Fruit fly (Drosophila melanogaster) whole organism, embryonic: ENCODE measurements around the gene Drsl4.
A peak's percentile ranks its signal among the peaks of the same experiment; 100 is the strongest.

ENCODE experiments used
- Antp ChIP-seq: fragments of 200-800 bp; sonication (Bioruptor generic); optimal IDR thresholded peaks from 3 replicates; lab custom pipeline; 2016; ENCODE audit warnings: missing biosample characterization, missing genetic modification characterization
- Atf6 ChIP-seq: fragments of 200-800 bp; sonication (Bioruptor generic); IDR thresholded peaks from 2 replicates; pipeline ENCODE4 v1.3.6; 2022; ENCODE audit warnings: missing biosample characterization, missing genetic modification characterization
- C15 ChIP-seq: fragments of 200-800 bp; sonication (Bioruptor generic); IDR thresholded peaks from 3 replicates; pipeline ENCODE4 v1.3.6; 2022; ENCODE audit warnings: missing biosample characterization, missing genetic modification characterization
- CG10274 ChIP-seq: fragments of 200-800 bp; sonication (Bioruptor generic); optimal IDR thresholded peaks from 3 replicates; lab custom pipeline; 2017; ENCODE audit warnings: missing biosample characterization, mild to moderate bottlenecking, missing genetic modification characterization
- CG10321 ChIP-seq: fragments of 200-800 bp; sonication (Bioruptor generic); IDR thresholded peaks from 2 replicates; pipeline ENCODE4 v1.3.6; 2022; ENCODE audit warnings: missing biosample characterization, missing genetic modification characterization
- CG10979 ChIP-seq: fragments of 200-800 bp; sonication (Bioruptor generic); optimal IDR thresholded peaks from 2 replicates; lab custom pipeline; 2018; ENCODE audit warnings: missing biosample characterization, mild to moderate bottlenecking, missing genetic modification characterization, moderate library complexity
- CG11247 ChIP-seq: fragments of 200-800 bp; sonication (Bioruptor generic); IDR thresholded peaks from 2 replicates; pipeline ENCODE4 v1.3.6; 2022; ENCODE audit warnings: missing biosample characterization, missing genetic modification characterization
- CG11398 ChIP-seq: fragments of 200-800 bp; sonication (Bioruptor generic); optimal IDR thresholded peaks from 2 replicates; lab custom pipeline; 2016; ENCODE audit warnings: missing biosample characterization, missing genetic modification characterization
- CG12769 ChIP-seq: fragments of 200-800 bp; sonication (Bioruptor generic); optimal IDR thresholded peaks from 2 replicates; lab custom pipeline; 2019; ENCODE audit warnings: missing biosample characterization, mild to moderate bottlenecking, missing genetic modification characterization, moderate library complexity
- CG14014 ChIP-seq: fragments of 200-800 bp; sonication (Bioruptor generic); IDR thresholded peaks from 2 replicates; pipeline ENCODE4 v1.3.6; 2022; ENCODE audit warnings: missing biosample characterization, missing genetic modification characterization
- CG14710 ChIP-seq: fragments of 200-800 bp; sonication (Bioruptor generic); optimal IDR thresholded peaks from 3 replicates; lab custom pipeline; 2019; ENCODE audit warnings: missing biosample characterization, mild to moderate bottlenecking, missing genetic modification characterization, moderate library complexity
- CG14860 ChIP-seq: fragments of 200-800 bp; sonication (Bioruptor generic); IDR thresholded peaks from 3 replicates; pipeline ENCODE4 v1.3.6; 2022; ENCODE audit warnings: missing biosample characterization, missing genetic modification characterization; ENCODE audit not compliant: partially characterized antibody
- CG15601 ChIP-seq: fragments of 200-800 bp; sonication (Bioruptor generic); optimal IDR thresholded peaks from 3 replicates; lab custom pipeline; 2019; ENCODE audit warnings: missing biosample characterization, mild to moderate bottlenecking, missing genetic modification characterization, moderate library complexity
- CG16863 ChIP-seq: fragments of 200-800 bp; sonication (Bioruptor generic); optimal IDR thresholded peaks from 3 replicates; lab custom pipeline; 2016; ENCODE audit warnings: missing biosample characterization, missing genetic modification characterization
- CG17612 ChIP-seq: fragments of 200-800 bp; sonication (Bioruptor generic); IDR thresholded peaks from 2 replicates; pipeline ENCODE4 v1.3.6; 2022; ENCODE audit warnings: missing biosample characterization, missing genetic modification characterization
- CG31388 ChIP-seq: fragments of 200-800 bp; sonication (Bioruptor generic); optimal IDR thresholded peaks from 2 replicates; lab custom pipeline; 2016; ENCODE audit warnings: missing biosample characterization, missing genetic modification characterization
- CG32767 ChIP-seq: fragments of 200-800 bp; sonication (Bioruptor generic); IDR thresholded peaks from 2 replicates; pipeline ENCODE4 v1.3.6; 2022; ENCODE audit warnings: missing biosample characterization, missing genetic modification characterization
- CG4424 ChIP-seq: fragments of 200-800 bp; sonication (Bioruptor generic); optimal IDR thresholded peaks from 3 replicates; lab custom pipeline; 2016; ENCODE audit warnings: missing biosample characterization, missing genetic modification characterization
- CG6254 ChIP-seq: fragments of 200-800 bp; sonication (Bioruptor generic); optimal IDR thresholded peaks from 3 replicates; lab custom pipeline; 2017; ENCODE audit warnings: mild to moderate bottlenecking, missing biosample characterization, missing genetic modification reagents, missing genetic modification characterization
- CG6654 ChIP-seq: fragments of 200-800 bp; sonication (Bioruptor generic); optimal IDR thresholded peaks from 2 replicates; lab custom pipeline; 2017; ENCODE audit warnings: missing biosample characterization, mild to moderate bottlenecking, missing genetic modification characterization
- CG7271 ChIP-seq: fragments of 200-800 bp; sonication (Bioruptor generic); optimal IDR thresholded peaks from 2 replicates; lab custom pipeline; 2018; ENCODE audit warnings: missing biosample characterization, mild to moderate bottlenecking, missing genetic modification characterization, moderate library complexity
- CG7786 ChIP-seq: fragments of 200-800 bp; sonication (Bioruptor generic); optimal IDR thresholded peaks from 2 replicates; lab custom pipeline; 2016; ENCODE audit warnings: missing biosample characterization, missing genetic modification characterization
- CG8359 ChIP-seq: fragments of 200-800 bp; sonication (Bioruptor generic); optimal IDR thresholded peaks from 2 replicates; lab custom pipeline; 2017; ENCODE audit warnings: missing biosample characterization, mild to moderate bottlenecking, missing genetic modification characterization, borderline replicate concordance
- CG9727 ChIP-seq: fragments of 200-800 bp; sonication (Bioruptor generic); optimal IDR thresholded peaks from 3 replicates; lab custom pipeline; 2017; ENCODE audit warnings: missing biosample characterization, mild to moderate bottlenecking, missing genetic modification characterization
- CG9932 ChIP-seq: fragments of 200-800 bp; sonication (Bioruptor generic); IDR thresholded peaks from 2 replicates; pipeline ENCODE4 v1.3.6; 2022; ENCODE audit warnings: missing biosample characterization, missing genetic modification characterization
- Camta ChIP-seq: fragments of 200-800 bp; sonication (Bioruptor generic); optimal IDR thresholded peaks from 2 replicates; lab custom pipeline; 2016; ENCODE audit warnings: missing biosample characterization, missing genetic modification characterization
- Deaf1 ChIP-seq: fragments of 200-800 bp; optimal IDR thresholded peaks from 3 replicates; lab custom pipeline; 2019; ENCODE audit warnings: missing biosample characterization, mild to moderate bottlenecking, missing genetic modification characterization, moderate library complexity
- HLH4C ChIP-seq: fragments of 200-800 bp; sonication (Bioruptor generic); IDR thresholded peaks from 3 replicates; pipeline ENCODE4 v1.3.6; 2022; ENCODE audit warnings: missing biosample characterization, missing genetic modification characterization; ENCODE audit not compliant: partially characterized antibody
- Hmr ChIP-seq: fragments of 200-800 bp; sonication (Bioruptor generic); optimal IDR thresholded peaks from 3 replicates; lab custom pipeline; 2017; ENCODE audit warnings: mild to moderate bottlenecking, missing biosample characterization, missing genetic modification reagents, missing genetic modification characterization
- MBD-R2 ChIP-seq: fragments of 200-800 bp; sonication (Bioruptor generic); IDR thresholded peaks from 2 replicates; pipeline ENCODE4 v1.3.6; 2022; ENCODE audit warnings: missing biosample characterization, missing genetic modification characterization
- Med ChIP-seq: fragments of 200-800 bp; sonication (Bioruptor generic); peaks from one replicate; lab custom pipeline; 2016; ENCODE audit warnings: missing biosample characterization, missing genetic modification characterization, mild to moderate bottlenecking, inconsistent platforms, moderate library complexity
- Meics ChIP-seq: fragments of 200-800 bp; sonication (Bioruptor generic); optimal IDR thresholded peaks from 2 replicates; lab custom pipeline; 2017; ENCODE audit warnings: missing biosample characterization, mild to moderate bottlenecking, missing genetic modification characterization
- NFAT ChIP-seq: fragments of 200-800 bp; sonication (Bioruptor generic); IDR thresholded peaks from 2 replicates; pipeline ENCODE4 v1.3.6; 2022; ENCODE audit warnings: missing biosample characterization, missing genetic modification characterization
- Nf-YB ChIP-seq: fragments of 200-800 bp; sonication (Bioruptor generic); optimal IDR thresholded peaks from 3 replicates; lab custom pipeline; 2019; ENCODE audit warnings: missing biosample characterization, mild to moderate bottlenecking, missing genetic modification characterization, moderate library complexity
- Ssrp ChIP-seq: fragments of 200-800 bp; sonication (Bioruptor generic); optimal IDR thresholded peaks from 2 replicates; lab custom pipeline; 2018; ENCODE audit warnings: missing biosample characterization, mild to moderate bottlenecking, missing genetic modification characterization, moderate library complexity
- ase ChIP-seq: fragments of 200-800 bp; sonication (Bioruptor generic); IDR thresholded peaks from 3 replicates; pipeline ENCODE4 v1.3.6; 2022; ENCODE audit warnings: missing biosample characterization, missing genetic modification characterization
- croc ChIP-seq: fragments of 200-800 bp; sonication (Bioruptor generic); conservative IDR thresholded peaks from 3 replicates; pipeline ENCODE4 v1.3.6; 2022; ENCODE audit warnings: missing biosample characterization, missing genetic modification characterization
- gsb ChIP-seq: fragments of 200-800 bp; sonication (Bioruptor generic); IDR thresholded peaks from 2 replicates; pipeline ENCODE4 v1.3.6; 2022; ENCODE audit warnings: missing biosample characterization, missing genetic modification characterization
- gsb-n ChIP-seq: fragments of 200-800 bp; sonication (Bioruptor generic); optimal IDR thresholded peaks from 3 replicates; lab custom pipeline; 2018; ENCODE audit warnings: missing biosample characterization, mild to moderate bottlenecking, missing genetic modification characterization
- ind ChIP-seq: fragments of 200-800 bp; sonication (Bioruptor generic); optimal IDR thresholded peaks from 3 replicates; lab custom pipeline; 2016; ENCODE audit warnings: missing biosample characterization, missing genetic modification characterization
- lilli ChIP-seq: fragments of 200-800 bp; sonication (Bioruptor generic); optimal IDR thresholded peaks from 3 replicates; lab custom pipeline; 2016; ENCODE audit warnings: missing biosample characterization, missing genetic modification characterization
- odd ChIP-seq: fragments of 200-800 bp; sonication (Bioruptor generic); optimal IDR thresholded peaks from 2 replicates; lab custom pipeline; 2017; ENCODE audit warnings: missing biosample characterization, mild to moderate bottlenecking, missing genetic modification characterization
- schlank ChIP-seq: fragments of 200-800 bp; sonication (Bioruptor generic); optimal IDR thresholded peaks from 2 replicates; lab custom pipeline; 2018; ENCODE audit warnings: missing biosample characterization, mild to moderate bottlenecking, missing genetic modification characterization
- seq ChIP-seq: fragments of 200-800 bp; sonication (Bioruptor generic); IDR thresholded peaks from 2 replicates; pipeline ENCODE4 v1.3.6; 2022; ENCODE audit warnings: missing biosample characterization, missing genetic modification characterization
- sim ChIP-seq: fragments of 200-800 bp; sonication (Bioruptor generic); IDR thresholded peaks from 2 replicates; pipeline ENCODE4 v1.3.6; 2022; ENCODE audit warnings: missing biosample characterization, missing genetic modification characterization
- sob ChIP-seq: fragments of 200-800 bp; sonication (Bioruptor generic); IDR thresholded peaks from 2 replicates; pipeline ENCODE4 v1.3.6; 2022; ENCODE audit warnings: missing biosample characterization, missing genetic modification characterization
- tap ChIP-seq: fragments of 200-800 bp; optimal IDR thresholded peaks from 3 replicates; lab custom pipeline; 2019; ENCODE audit warnings: missing biosample characterization, mild to moderate bottlenecking, missing genetic modification characterization, moderate library complexity
- tgo ChIP-seq: fragments of 200-800 bp; sonication (Bioruptor generic); IDR thresholded peaks from 3 replicates; pipeline ENCODE4 v1.3.6; 2022; ENCODE audit warnings: missing biosample characterization, missing genetic modification characterization
- tin ChIP-seq: fragments of 200-800 bp; sonication (Bioruptor generic); optimal IDR thresholded peaks from 3 replicates; lab custom pipeline; 2016; ENCODE audit warnings: missing biosample characterization, missing genetic modification characterization
- tx ChIP-seq: fragments of 200-800 bp; sonication (Bioruptor generic); optimal IDR thresholded peaks from 2 replicates; lab custom pipeline; 2016; ENCODE audit warnings: missing biosample characterization, missing genetic modification characterization
- usp ChIP-seq: fragments of >200 bp; optimal IDR thresholded peaks from 2 replicates; lab custom pipeline; 2017; ENCODE audit warnings: missing biosample characterization, missing genetic modification characterization
- wek ChIP-seq: fragments of 200-800 bp; sonication (Bioruptor generic); optimal IDR thresholded peaks from 3 replicates; lab custom pipeline; 2018; ENCODE audit warnings: missing biosample characterization, mild to moderate bottlenecking, missing genetic modification characterization, moderate library complexity

Drsl4 gene

dm6 chr3L:3305430-3305829 lies 10.0 kb upstream of the Drsl4 start (continued):
- TF ChIP-seq ase (GFP tag; lab: Robert Waterston, UW) (no peak), CG12769 (tag; lab: Kevin White, UChicago) (peak; percentile 75), CG6654 (GFP tag; lab: Kevin White, UChicago) (no peak), gsb-n (peak; percentile 30), Hmr (GFP tag; lab: Kevin White, UChicago) (peak; percentile 52), tgo (GFP tag; lab: Robert Waterston, UW) (no peak), HLH4C (GFP tag; lab: Robert Waterston, UW) (no peak), Meics (GFP tag; lab: Kevin White, UChicago) (peak; percentile 17), gsb (GFP tag; lab: Robert Waterston, UW) (no peak), croc (GFP tag; lab: Robert Waterston, UW) (no peak), CG15601 (tag; lab: Kevin White, UChicago) (peak; percentile 34), Deaf1 (tag; lab: Kevin White, UChicago) (no peak), CG32767 (GFP tag; lab: Robert Waterston, UW) (no peak), Ssrp (tag; lab: Kevin White, UChicago) (no peak), odd (GFP tag; lab: Kevin White, UChicago) (peak; percentile 30), Camta (GFP tag; lab: Kevin White, UChicago) (peak; percentile 26), Med (GFP tag; lab: Kevin White, UChicago) (peak; percentile 94), CG6254 (GFP tag; lab: Kevin White, UChicago) (peak; percentile 11), wek (no peak), tap (tag; lab: Kevin White, UChicago) (no peak), CG7786 (peak; percentile 17), CG14860 (GFP tag; lab: Robert Waterston, UW) (no peak), Atf6 (peak; percentile 24; the same call in 1 of the 2 replicates), sim (GFP tag; lab: Robert Waterston, UW) (no peak), CG14710 (tag; lab: Kevin White, UChicago) (peak; percentile 30), CG10274 (GFP tag; lab: Kevin White, UChicago) (no peak), CG14014 (no peak), seq (GFP tag; lab: Robert Waterston, UW) (no peak), schlank (tag; lab: Kevin White, UChicago) (no peak), CG16863 (peak; percentile 47), CG17612 (GFP tag; lab: Robert Waterston, UW) (no peak), NFAT (GFP tag; lab: Robert Waterston, UW) (no peak), sob (GFP tag; lab: Robert Waterston, UW) (peak; percentile 22; the same call in 1 of the 2 replicates), tin (GFP tag; lab: Kevin White, UChicago) (no peak), CG11247 (GFP tag; lab: Robert Waterston, UW) (no peak), CG10979 (peak; percentile 39), C15 (GFP tag; lab: Robert Waterston, UW) (no peak), Antp (GFP tag; lab: Kevin White, UChicago) (no peak), Nf-YB (GFP tag; lab: Kevin White, UChicago) (peak; percentile 8), ind (GFP tag; lab: Kevin White, UChicago) (no peak), lilli (GFP tag; lab: Kevin White, UChicago) (peak; percentile 7), CG4424 (no peak), CG7271 (tag; lab: Kevin White, UChicago) (no peak), MBD-R2 (GFP tag; lab: Robert Waterston, UW) (no peak), CG8359 (GFP tag; lab: Kevin White, UChicago) (peak; percentile 49), CG10321 (GFP tag; lab: Robert Waterston, UW) (peak; percentile 18; the same call in 1 of the 2 replicates), CG9727 (peak; percentile 44), CG11398 (GFP tag; lab: Kevin White, UChicago) (peak; percentile 35), usp (GFP tag; lab: Kevin White, UChicago) (no peak), CG9932 (GFP tag; lab: Robert Waterston, UW) (no peak), CG31388 (peak; percentile 22), tx (GFP tag; lab: Kevin White, UChicago) (peak; percentile 7)
